Fruit fly (Drosophila melanogaster) whole organism, embryonic: Measurements from ENCODE around the gene PIG-Wb.
A peak's percentile ranks its signal among the peaks of the same experiment; 100 is the strongest.

Experiments
- Asciz ChIP-seq: fragments of 200-800 bp; sonication (Bioruptor generic); optimal IDR thresholded peaks from 2 replicates; lab custom pipeline; 2017; ENCODE audit warnings: missing biosample characterization, mild to moderate bottlenecking, missing genetic modification characterization, missing genetic modification reagents
- CG10267 ChIP-seq: fragments of 200-800 bp; sonication (Bioruptor generic); optimal IDR thresholded peaks from 2 replicates; lab custom pipeline; 2018; ENCODE audit warnings: missing biosample characterization, mild to moderate bottlenecking, missing genetic modification characterization, moderate library complexity
- CG12219 ChIP-seq: fragments of 200-800 bp; sonication (Bioruptor generic); optimal IDR thresholded peaks from 3 replicates; lab custom pipeline; 2018; ENCODE audit warnings: missing biosample characterization, mild to moderate bottlenecking, missing genetic modification characterization
- CG12659 ChIP-seq: fragments of 200-800 bp; sonication (Bioruptor generic); optimal IDR thresholded peaks from 3 replicates; lab custom pipeline; 2017; ENCODE audit warnings: mild to moderate bottlenecking, missing biosample characterization, missing genetic modification reagents, missing genetic modification characterization
- CG14014 ChIP-seq: fragments of 200-800 bp; sonication (Bioruptor generic); IDR thresholded peaks from 2 replicates; pipeline ENCODE4 v1.3.6; 2022; ENCODE audit warnings: missing biosample characterization, missing genetic modification characterization
- CG15269 ChIP-seq: fragments of 200-800 bp; sonication (Bioruptor generic); optimal IDR thresholded peaks from 2 replicates; lab custom pipeline; 2018; ENCODE audit warnings: missing biosample characterization, mild to moderate bottlenecking, missing genetic modification characterization, moderate library complexity
- CG16813 ChIP-seq: fragments of 200-800 bp; sonication (Bioruptor generic); IDR thresholded peaks from 3 replicates; pipeline ENCODE4 v1.3.6; 2022; ENCODE audit warnings: missing biosample characterization, missing genetic modification characterization; ENCODE audit not compliant: partially characterized antibody
- CG17186 ChIP-seq: fragments of 200-800 bp; sonication (Bioruptor generic); optimal IDR thresholded peaks from 3 replicates; lab custom pipeline; 2017; ENCODE audit warnings: missing biosample characterization, missing genetic modification reagents, missing genetic modification characterization
- CG17328 ChIP-seq: fragments of 200-800 bp; sonication (Bioruptor generic); IDR thresholded peaks from 2 replicates; pipeline ENCODE4 v1.3.6; 2022; ENCODE audit warnings: missing biosample characterization, missing genetic modification characterization
- CG17359 ChIP-seq: fragments of 200-800 bp; sonication (Bioruptor generic); optimal IDR thresholded peaks from 3 replicates; lab custom pipeline; 2018; ENCODE audit warnings: missing biosample characterization, mild to moderate bottlenecking, missing genetic modification characterization, moderate library complexity
- CG17568 ChIP-seq: fragments of 200-800 bp; sonication (Bioruptor generic); optimal IDR thresholded peaks from 2 replicates; lab custom pipeline; 2018; ENCODE audit warnings: missing biosample characterization, mild to moderate bottlenecking, missing genetic modification characterization, moderate library complexity
- CG17829 ChIP-seq: fragments of 200-800 bp; optimal IDR thresholded peaks from 2 replicates; lab custom pipeline; 2019; ENCODE audit warnings: missing biosample characterization, mild to moderate bottlenecking, missing genetic modification characterization, moderate library complexity
- CG2202 ChIP-seq: fragments of 200-800 bp; sonication (Bioruptor generic); optimal IDR thresholded peaks from 2 replicates; lab custom pipeline; 2018; ENCODE audit warnings: missing biosample characterization, mild to moderate bottlenecking, missing genetic modification characterization
- CG2875 ChIP-seq: fragments of 200-800 bp; sonication (Bioruptor generic); optimal IDR thresholded peaks from 2 replicates; lab custom pipeline; 2017; ENCODE audit warnings: missing biosample characterization, mild to moderate bottlenecking, missing genetic modification characterization, missing genetic modification reagents
- CG30403 ChIP-seq: fragments of 200-800 bp; sonication (Bioruptor generic); optimal IDR thresholded peaks from 3 replicates; lab custom pipeline; 2016; ENCODE audit warnings: missing biosample characterization, missing genetic modification characterization
- CG32767 ChIP-seq: fragments of 200-800 bp; sonication (Bioruptor generic); IDR thresholded peaks from 2 replicates; pipeline ENCODE4 v1.3.6; 2022; ENCODE audit warnings: missing biosample characterization, missing genetic modification characterization
- CG3847 ChIP-seq: fragments of 200-800 bp; sonication (Bioruptor generic); IDR thresholded peaks from 2 replicates; pipeline ENCODE4 v1.3.6; 2022; ENCODE audit warnings: missing biosample characterization, missing genetic modification characterization
- CG5245 ChIP-seq: fragments of 200-800 bp; sonication (Bioruptor generic); optimal IDR thresholded peaks from 3 replicates; lab custom pipeline; 2016; ENCODE audit warnings: missing biosample characterization, missing genetic modification characterization
- CG6689 ChIP-seq: fragments of 200-800 bp; sonication (Bioruptor generic); IDR thresholded peaks from 2 replicates; pipeline ENCODE4 v1.3.6; 2022; ENCODE audit warnings: missing biosample characterization, missing genetic modification characterization
- CG6765 ChIP-seq: fragments of 200-800 bp; sonication (Bioruptor generic); optimal IDR thresholded peaks from 3 replicates; lab custom pipeline; 2017; ENCODE audit warnings: missing biosample characterization, mild to moderate bottlenecking, missing genetic modification characterization
- CG7357 ChIP-seq: fragments of 200-800 bp; sonication (Bioruptor generic); IDR thresholded peaks from 3 replicates; pipeline ENCODE4 v1.3.6; 2022; ENCODE audit warnings: missing biosample characterization, missing genetic modification characterization
- CG8089 ChIP-seq: fragments of 200-800 bp; sonication (Bioruptor generic); optimal IDR thresholded peaks from 3 replicates; lab custom pipeline; 2016; ENCODE audit warnings: missing biosample characterization, missing genetic modification characterization
- CG8290 ChIP-seq, 3 experiments: fragments of 200-800 bp; sonication (Bioruptor generic); optimal IDR thresholded peaks; 2 replicates each; lab custom pipeline; 2016 to 2019; ENCODE audit warnings: missing biosample characterization in 3 of 3, missing genetic modification characterization in 3 of 3, mild to moderate bottlenecking in 2 of 3, moderate library complexity in 1 of 3
- CG9609 ChIP-seq: fragments of 200-800 bp; sonication (Bioruptor generic); optimal IDR thresholded peaks from 3 replicates; lab custom pipeline; 2016; ENCODE audit warnings: missing biosample characterization, missing genetic modification characterization
- CG9727 ChIP-seq: fragments of 200-800 bp; sonication (Bioruptor generic); optimal IDR thresholded peaks from 3 replicates; lab custom pipeline; 2017; ENCODE audit warnings: missing biosample characterization, mild to moderate bottlenecking, missing genetic modification characterization
- Dad ChIP-seq: fragments of 200-800 bp; sonication (Bioruptor generic); optimal IDR thresholded peaks from 3 replicates; lab custom pipeline; 2016; ENCODE audit warnings: missing biosample characterization, missing genetic modification characterization
- Dref ChIP-seq: fragments of 200-800 bp; sonication (Bioruptor generic); IDR thresholded peaks from 2 replicates; pipeline ENCODE4 v1.3.6; 2022; ENCODE audit warnings: missing biosample characterization, missing genetic modification characterization
- Eip74EF ChIP-seq, 2 experiments: fragments of 200-800 bp in 1 of 2; fragments of >200 bp in 1 of 2; sonication (Bioruptor generic) in 1 of 2; optimal IDR thresholded peaks; 2 replicates each; lab custom pipeline; 2017 to 2019; ENCODE audit warnings: missing biosample characterization in 2 of 2, missing genetic modification characterization in 2 of 2, mild to moderate bottlenecking in 1 of 2, moderate library complexity in 1 of 2
- HHEX ChIP-seq: fragments of 200-800 bp; sonication (Bioruptor generic); optimal IDR thresholded peaks from 3 replicates; lab custom pipeline; 2017; ENCODE audit warnings: missing biosample characterization, mild to moderate bottlenecking, missing genetic modification characterization, missing genetic modification reagents
- MTF-1 ChIP-seq: fragments of 200-800 bp; sonication (Bioruptor generic); optimal IDR thresholded peaks from 2 replicates; lab custom pipeline; 2018; ENCODE audit warnings: missing biosample characterization, mild to moderate bottlenecking, missing genetic modification characterization, borderline replicate concordance
- az2 ChIP-seq: fragments of 200-800 bp; sonication (Bioruptor generic); optimal IDR thresholded peaks from 3 replicates; lab custom pipeline; 2016; ENCODE audit warnings: missing biosample characterization, missing genetic modification characterization
- br ChIP-seq: fragments of >200 bp; optimal IDR thresholded peaks from 2 replicates; lab custom pipeline; 2017
- caup ChIP-seq: fragments of 200-800 bp; sonication (Bioruptor generic); optimal IDR thresholded peaks from 3 replicates; lab custom pipeline; 2017; ENCODE audit warnings: missing biosample characterization, mild to moderate bottlenecking, missing genetic modification characterization, moderate library complexity; ENCODE audit not compliant: severe bottlenecking
- ci ChIP-seq: fragments of 200-800 bp; sonication (Bioruptor generic); IDR thresholded peaks from 3 replicates; pipeline ENCODE4 v1.3.6; 2022; ENCODE audit warnings: missing biosample characterization, missing genetic modification characterization
- dmrt99B ChIP-seq: fragments of 200-800 bp; sonication (Bioruptor generic); optimal IDR thresholded peaks from 2 replicates; lab custom pipeline; 2018; ENCODE audit warnings: missing biosample characterization, mild to moderate bottlenecking, missing genetic modification characterization, moderate library complexity
- ind ChIP-seq: fragments of 200-800 bp; sonication (Bioruptor generic); optimal IDR thresholded peaks from 3 replicates; lab custom pipeline; 2016; ENCODE audit warnings: missing biosample characterization, missing genetic modification characterization
- kni ChIP-seq: fragments of 200-800 bp; sonication (Bioruptor generic); optimal IDR thresholded peaks from 3 replicates; lab custom pipeline; 2017; ENCODE audit warnings: mild to moderate bottlenecking, missing biosample characterization, missing genetic modification reagents, missing genetic modification characterization
- lbe ChIP-seq: fragments of 200-800 bp; sonication (Bioruptor generic); optimal IDR thresholded peaks from 2 replicates; lab custom pipeline; 2016; ENCODE audit warnings: missing biosample characterization, mild to moderate bottlenecking, missing genetic modification characterization
- luna ChIP-seq: fragments of 200-800 bp; sonication (Bioruptor generic); optimal IDR thresholded peaks from 2 replicates; lab custom pipeline; 2016; ENCODE audit warnings: missing biosample characterization, missing genetic modification characterization
- nerfin-1 ChIP-seq: fragments of 200-800 bp; sonication (Bioruptor generic); optimal IDR thresholded peaks from 3 replicates; lab custom pipeline; 2019; ENCODE audit warnings: missing biosample characterization, mild to moderate bottlenecking, missing genetic modification characterization, moderate library complexity
- nom ChIP-seq: fragments of 200-800 bp; sonication (Bioruptor generic); optimal IDR thresholded peaks from 2 replicates; lab custom pipeline; 2017; ENCODE audit warnings: missing biosample characterization, missing genetic modification characterization, mild to moderate bottlenecking, moderate library complexity, missing genetic modification reagents
- phol ChIP-seq: fragments of 200-800 bp; sonication (Bioruptor generic); optimal IDR thresholded peaks from 3 replicates; lab custom pipeline; 2018; ENCODE audit warnings: missing biosample characterization, mild to moderate bottlenecking, missing genetic modification characterization, moderate library complexity
- prd ChIP-seq, 3 experiments: fragments of >200 bp in 2 of 3; fragments of 200-800 bp in 1 of 3; sonication (Bioruptor generic) in 1 of 3; optimal IDR thresholded peaks in 2 of 3; IDR thresholded peaks in 1 of 3; 2 replicates in 2 of 3; 3 replicates in 1 of 3; pipeline versions ENCODE4 v1.3.6 to Lab custom; 2017 to 2022; ENCODE audit warnings: missing biosample characterization in 1 of 3, missing genetic modification characterization in 1 of 3
- tgo ChIP-seq: fragments of 200-800 bp; sonication (Bioruptor generic); IDR thresholded peaks from 3 replicates; pipeline ENCODE4 v1.3.6; 2022; ENCODE audit warnings: missing biosample characterization, missing genetic modification characterization
- usp ChIP-seq: fragments of >200 bp; optimal IDR thresholded peaks from 2 replicates; lab custom pipeline; 2017; ENCODE audit warnings: missing biosample characterization, missing genetic modification characterization
- wek ChIP-seq: fragments of 200-800 bp; sonication (Bioruptor generic); optimal IDR thresholded peaks from 3 replicates; lab custom pipeline; 2018; ENCODE audit warnings: missing biosample characterization, mild to moderate bottlenecking, missing genetic modification characterization, moderate library complexity
- zfh1 ChIP-seq: fragments of 200-800 bp; sonication (Bioruptor generic); IDR thresholded peaks from 3 replicates; pipeline ENCODE4 v1.3.6; 2022; ENCODE audit warnings: missing biosample characterization, missing genetic modification characterization

The PIG-Wb gene

dm6 chr3L:1690727-1691413, 47.0 kb downstream of the PIG-Wb start:
- TF ChIP-seq ci (GFP tag; lab: Robert Waterston, UW) (peak; percentile 58), lbe (no peak), tgo (GFP tag; lab: Robert Waterston, UW) (peak; percentile 18; the same call in 1 of the 3 replicates), Dad (peak; percentile 27), kni (GFP tag; lab: Kevin White, UChicago) (peak; percentile 74), CG3847 (GFP tag; lab: Robert Waterston, UW) (0 out of 2 replicates have a peak, but pooled peaks have one; percentile 1), Dref (GFP tag; lab: Robert Waterston, UW) (0 out of 2 replicates have a peak, but pooled peaks have one; percentile 8), MTF-1 (GFP tag; lab: Kevin White, UChicago) (peak; percentile 62), Asciz (peak; percentile 58), zfh1 (peak; percentile 59), CG12219 (GFP tag; lab: Kevin White, UChicago) (peak; percentile 7), CG7357 (GFP tag; lab: Robert Waterston, UW) (no peak), CG12659 (GFP tag; lab: Kevin White, UChicago) (no peak), CG17186 (GFP tag; lab: Kevin White, UChicago) (peak; percentile 9), CG8089 (GFP tag; lab: Kevin White, UChicago) (peak; percentile 21), nom (GFP tag; lab: Kevin White, UChicago) (peak; percentile 80), wek (GFP tag; lab: Kevin White, UChicago) (peak; percentile 71), CG10267 (tag; lab: Kevin White, UChicago) (peak; percentile 27), CG2875 (GFP tag; lab: Kevin White, UChicago) (peak; percentile 68), CG17829 (tag; lab: Kevin White, UChicago) (peak; percentile 20), usp (no peak), Eip74EF (GFP tag; optimal IDR thresholded peaks at IDR 0.05; lab: Kevin White, UChicago) (no peak), ind (peak; percentile 38), HHEX (GFP tag; lab: Kevin White, UChicago) (peak; percentile 52), CG32767 (GFP tag; lab: Robert Waterston, UW) (no peak), CG15269 (tag; lab: Kevin White, UChicago) (no peak), CG5245 (peak; percentile 22), CG9727 (peak; percentile 29), prd (optimal IDR thresholded peaks at IDR 0.05; lab: Kevin White, UChicago) (no peak), prd (GFP tag; IDR thresholded peaks at IDR 0.05; lab: Robert Waterston, UW) (peak; percentile 65; the same call in 2 of the 3 replicates), br (lab: Kevin White, UChicago) (no peak), CG17328 (GFP tag; lab: Robert Waterston, UW) (peak; percentile 50), CG6765 (GFP tag; lab: Kevin White, UChicago) (peak; percentile 6), CG30403 (GFP tag; lab: Kevin White, UChicago) (peak; percentile 10), CG8290 (GFP tag; optimal IDR thresholded peaks at IDR 0.05; lab: Kevin White, UChicago) (no peak), CG8290 (tag; optimal IDR thresholded peaks at IDR 0.05; lab: Kevin White, UChicago) (peak in 1 of 2 experiments; percentile 6), phol (tag; lab: Kevin White, UChicago) (peak; percentile 54), CG17359 (tag; lab: Kevin White, UChicago) (peak; percentile 52), nerfin-1 (tag; lab: Kevin White, UChicago) (peak; percentile 14), CG14014 (GFP tag; lab: Robert Waterston, UW) (no peak), az2 (GFP tag; lab: Kevin White, UChicago) (peak; percentile 30), CG6689 (GFP tag; lab: Robert Waterston, UW) (peak; percentile 30; the same call in 1 of the 2 replicates), dmrt99B (tag; lab: Kevin White, UChicago) (peak; percentile 51), CG2202 (peak; percentile 36), CG9609 (GFP tag; lab: Kevin White, UChicago) (no peak), caup (no peak), CG17568 (GFP tag; lab: Kevin White, UChicago) (no peak), luna (GFP tag; lab: Kevin White, UChicago) (no peak), CG16813 (no peak)
